Fruit fly (Drosophila melanogaster) whole organism, embryonic: Measurements from ENCODE around the gene CG2794.

Experiments used
- Abd-B ChIP-seq: fragments of 200-800 bp; sonication (Bioruptor generic); optimal IDR thresholded peaks from 2 replicates; lab custom pipeline; 2018; ENCODE audit warnings: missing biosample characterization, mild to moderate bottlenecking, missing genetic modification characterization, moderate library complexity
- Atf6 ChIP-seq: fragments of 200-800 bp; sonication (Bioruptor generic); IDR thresholded peaks from 2 replicates; pipeline ENCODE4 v1.3.6; 2022; ENCODE audit warnings: missing biosample characterization, missing genetic modification characterization
- B-H2 ChIP-seq: fragments of 200-800 bp; sonication (Bioruptor generic); optimal IDR thresholded peaks from 2 replicates; lab custom pipeline; 2018; ENCODE audit warnings: missing biosample characterization, mild to moderate bottlenecking, missing genetic modification characterization
- CG13894 ChIP-seq: fragments of 200-800 bp; sonication (Bioruptor generic); optimal IDR thresholded peaks from 3 replicates; lab custom pipeline; 2018; ENCODE audit warnings: missing biosample characterization, mild to moderate bottlenecking, missing genetic modification characterization, moderate library complexity
- CG15601 ChIP-seq: fragments of 200-800 bp; sonication (Bioruptor generic); optimal IDR thresholded peaks from 3 replicates; lab custom pipeline; 2019; ENCODE audit warnings: missing biosample characterization, mild to moderate bottlenecking, missing genetic modification characterization, moderate library complexity
- CG17361 ChIP-seq: fragments of 200-800 bp; sonication (Bioruptor generic); IDR thresholded peaks from 3 replicates; pipeline ENCODE4 v1.3.6; 2022; ENCODE audit warnings: missing biosample characterization, missing genetic modification characterization
- CG17568 ChIP-seq: fragments of 200-800 bp; sonication (Bioruptor generic); optimal IDR thresholded peaks from 2 replicates; lab custom pipeline; 2018; ENCODE audit warnings: missing biosample characterization, mild to moderate bottlenecking, missing genetic modification characterization, moderate library complexity
- CG32767 ChIP-seq: fragments of 200-800 bp; sonication (Bioruptor generic); IDR thresholded peaks from 2 replicates; pipeline ENCODE4 v1.3.6; 2022; ENCODE audit warnings: missing biosample characterization, missing genetic modification characterization
- CG32772 ChIP-seq: fragments of 200-800 bp; sonication (Bioruptor generic); IDR thresholded peaks from 2 replicates; pipeline ENCODE4 v1.3.6; 2022; ENCODE audit warnings: missing biosample characterization, missing genetic modification characterization
- CG33213 ChIP-seq: fragments of 200-800 bp; sonication (Bioruptor generic); optimal IDR thresholded peaks from 3 replicates; lab custom pipeline; 2016; ENCODE audit warnings: missing biosample characterization, missing genetic modification characterization
- CG33557 ChIP-seq: fragments of 200-800 bp; sonication (Bioruptor generic); optimal IDR thresholded peaks from 2 replicates; lab custom pipeline; 2019; ENCODE audit warnings: missing biosample characterization, mild to moderate bottlenecking, missing genetic modification characterization, moderate library complexity
- CG4730 ChIP-seq: fragments of 200-800 bp; sonication (Bioruptor generic); IDR thresholded peaks from 2 replicates; pipeline ENCODE4 v1.3.6; 2022; ENCODE audit warnings: missing biosample characterization, missing genetic modification characterization
- CG6689 ChIP-seq: fragments of 200-800 bp; sonication (Bioruptor generic); IDR thresholded peaks from 2 replicates; pipeline ENCODE4 v1.3.6; 2022; ENCODE audit warnings: missing biosample characterization, missing genetic modification characterization
- CG6765 ChIP-seq: fragments of 200-800 bp; sonication (Bioruptor generic); optimal IDR thresholded peaks from 3 replicates; lab custom pipeline; 2017; ENCODE audit warnings: missing biosample characterization, mild to moderate bottlenecking, missing genetic modification characterization
- CG6854 ChIP-seq: fragments of 200-800 bp; sonication (Bioruptor generic); optimal IDR thresholded peaks from 3 replicates; lab custom pipeline; 2017; ENCODE audit warnings: missing biosample characterization, mild to moderate bottlenecking, missing genetic modification characterization
- D19A ChIP-seq: fragments of 200-800 bp; optimal IDR thresholded peaks from 3 replicates; lab custom pipeline; 2019; ENCODE audit warnings: missing biosample characterization, mild to moderate bottlenecking, missing genetic modification characterization, moderate library complexity
- Dbx ChIP-seq: fragments of 200-800 bp; sonication (Bioruptor generic); IDR thresholded peaks from 3 replicates; pipeline ENCODE4 v1.3.6; 2022; ENCODE audit warnings: missing biosample characterization, missing genetic modification characterization
- Doc3 ChIP-seq: fragments of 200-800 bp; sonication (Bioruptor generic); IDR thresholded peaks from 3 replicates; pipeline ENCODE4 v1.3.6; 2022; ENCODE audit warnings: missing biosample characterization, missing genetic modification characterization; ENCODE audit not compliant: partially characterized antibody
- Gug ChIP-seq: fragments of 200-800 bp; sonication (Bioruptor generic); IDR thresholded peaks from 4 replicates; pipeline ENCODE4 v1.3.6; 2022; ENCODE audit warnings: missing biosample characterization, missing genetic modification characterization
- H15 ChIP-seq: fragments of 200-800 bp; sonication (Bioruptor generic); IDR thresholded peaks from 3 replicates; pipeline ENCODE4 v1.3.6; 2022; ENCODE audit warnings: missing biosample characterization, missing genetic modification characterization
- HLH3B ChIP-seq: fragments of 200-800 bp; sonication (Bioruptor generic); IDR thresholded peaks from 2 replicates; pipeline ENCODE4 v1.3.6; 2022; ENCODE audit warnings: missing biosample characterization, missing genetic modification characterization
- Mad ChIP-seq: fragments of 200-800 bp; sonication (Bioruptor generic); optimal IDR thresholded peaks from 2 replicates; lab custom pipeline; 2016; ENCODE audit warnings: missing biosample characterization, missing genetic modification characterization
- Max ChIP-seq: fragments of 200-800 bp; sonication (Bioruptor generic); optimal IDR thresholded peaks from 2 replicates; lab custom pipeline; 2016; ENCODE audit warnings: missing biosample characterization, mild to moderate bottlenecking, missing genetic modification characterization
- Meics ChIP-seq: fragments of 200-800 bp; sonication (Bioruptor generic); optimal IDR thresholded peaks from 2 replicates; lab custom pipeline; 2017; ENCODE audit warnings: missing biosample characterization, mild to moderate bottlenecking, missing genetic modification characterization
- Mrtf ChIP-seq: fragments of 200-800 bp; sonication (Bioruptor generic); IDR thresholded peaks from 3 replicates; pipeline ENCODE4 v1.3.6; 2022; ENCODE audit warnings: missing biosample characterization, missing genetic modification characterization
- NfI ChIP-seq: fragments of 200-800 bp; sonication (Bioruptor generic); optimal IDR thresholded peaks from 3 replicates; lab custom pipeline; 2018; ENCODE audit warnings: missing biosample characterization, mild to moderate bottlenecking, missing genetic modification characterization, moderate library complexity
- Oli ChIP-seq: fragments of 200-800 bp; sonication (Bioruptor generic); optimal IDR thresholded peaks from 2 replicates; lab custom pipeline; 2018; ENCODE audit warnings: missing biosample characterization, mild to moderate bottlenecking, missing genetic modification characterization, moderate library complexity
- Optix ChIP-seq: fragments of 200-800 bp; sonication (Bioruptor generic); IDR thresholded peaks from 3 replicates; pipeline ENCODE4 v1.3.6; 2022; ENCODE audit warnings: missing biosample characterization, missing genetic modification characterization
- Pdp1 ChIP-seq, 2 experiments: fragments of 200-800 bp; sonication (Bioruptor generic); optimal IDR thresholded peaks; 3 replicates each; lab custom pipeline; 2016; ENCODE audit warnings: missing biosample characterization in 2 of 2, missing genetic modification characterization in 2 of 2, mild to moderate bottlenecking in 1 of 2, moderate library complexity in 1 of 2
- Ravus ChIP-seq: fragments of 200-800 bp; sonication (Bioruptor generic); IDR thresholded peaks from 2 replicates; pipeline ENCODE4 v1.3.6; 2022; ENCODE audit warnings: missing biosample characterization, missing genetic modification characterization
- Sry-β ChIP-seq: fragments of 200-800 bp; sonication (Bioruptor generic); optimal IDR thresholded peaks from 2 replicates; lab custom pipeline; 2018; ENCODE audit warnings: missing biosample characterization, mild to moderate bottlenecking, missing genetic modification characterization, moderate library complexity
- Xbp1 ChIP-seq: fragments of 200-800 bp; sonication (Bioruptor generic); optimal IDR thresholded peaks from 3 replicates; lab custom pipeline; 2016; ENCODE audit warnings: missing biosample characterization, mild to moderate bottlenecking, missing genetic modification characterization
- Xrp1 ChIP-seq: fragments of 200-800 bp; sonication (Bioruptor generic); IDR thresholded peaks from 2 replicates; pipeline ENCODE4 v1.3.6; 2022; ENCODE audit warnings: missing biosample characterization, missing genetic modification characterization
- YL-1 ChIP-seq: fragments of 200-800 bp; sonication (Bioruptor generic); optimal IDR thresholded peaks from 3 replicates; lab custom pipeline; 2017; ENCODE audit warnings: missing biosample characterization, mild to moderate bottlenecking, missing genetic modification characterization
- ab ChIP-seq: fragments of 200-800 bp; sonication (Bioruptor generic); optimal IDR thresholded peaks from 2 replicates; lab custom pipeline; 2016; ENCODE audit warnings: missing biosample characterization, missing genetic modification characterization
- amos ChIP-seq: fragments of 200-800 bp; sonication (Bioruptor generic); IDR thresholded peaks from 2 replicates; pipeline ENCODE4 v1.3.6; 2022; ENCODE audit warnings: missing biosample characterization, missing genetic modification characterization; ENCODE audit not compliant: partially characterized antibody
- cg ChIP-seq: fragments of 200-800 bp; sonication (Bioruptor generic); optimal IDR thresholded peaks from 3 replicates; lab custom pipeline; 2019; ENCODE audit warnings: missing biosample characterization, mild to moderate bottlenecking, missing genetic modification characterization, moderate library complexity
- ham ChIP-seq: fragments of 200-800 bp; sonication (Bioruptor generic); IDR thresholded peaks from 2 replicates; pipeline ENCODE4 v1.3.6; 2022; ENCODE audit warnings: missing biosample characterization, missing genetic modification characterization
- her ChIP-seq: fragments of 200-800 bp; sonication (Bioruptor generic); optimal IDR thresholded peaks from 2 replicates; lab custom pipeline; 2016; ENCODE audit warnings: missing biosample characterization, missing genetic modification characterization
- ind ChIP-seq: fragments of 200-800 bp; sonication (Bioruptor generic); optimal IDR thresholded peaks from 3 replicates; lab custom pipeline; 2016; ENCODE audit warnings: missing biosample characterization, missing genetic modification characterization
- insv ChIP-seq, 2 experiments: fragments of 200-800 bp; sonication (Bioruptor generic); optimal IDR thresholded peaks; 3 replicates each; lab custom pipeline; 2016 to 2018; ENCODE audit warnings: missing biosample characterization in 2 of 2, missing genetic modification characterization in 2 of 2
- jing ChIP-seq: fragments of 200-800 bp; sonication (Bioruptor generic); optimal IDR thresholded peaks from 2 replicates; lab custom pipeline; 2018; ENCODE audit warnings: missing biosample characterization, mild to moderate bottlenecking, missing genetic modification characterization
- pan ChIP-seq, 4 experiments: fragments of >200 bp in 3 of 4; fragments of 200-800 bp in 1 of 4; sonication (Bioruptor generic) in 1 of 4; optimal IDR thresholded peaks in 3 of 4; IDR thresholded peaks in 1 of 4; 2 replicates each; pipeline versions ENCODE4 v1.3.6 to Lab custom; 2017 to 2022; ENCODE audit warnings: missing biosample characterization in 2 of 4, missing genetic modification characterization in 2 of 4, mixed read lengths in 1 of 4
- pho ChIP-seq: fragments of 200-800 bp; sonication (Bioruptor generic); optimal IDR thresholded peaks from 2 replicates; lab custom pipeline; 2016; ENCODE audit warnings: missing biosample characterization, missing genetic modification characterization
- slbo ChIP-seq: fragments of 200-800 bp; sonication (Bioruptor generic); IDR thresholded peaks from 2 replicates; pipeline ENCODE4 v1.3.6; 2022; ENCODE audit warnings: missing biosample characterization, missing genetic modification characterization
- tio ChIP-seq: fragments of 200-800 bp; sonication (Bioruptor generic); optimal IDR thresholded peaks from 2 replicates; lab custom pipeline; 2017; ENCODE audit warnings: missing biosample characterization, missing genetic modification characterization, inconsistent platforms
- toy ChIP-seq: fragments of 200-800 bp; sonication (Bioruptor generic); IDR thresholded peaks from 2 replicates; pipeline ENCODE4 v1.3.6; 2022; ENCODE audit warnings: missing biosample characterization, missing genetic modification characterization
- z ChIP-seq: fragments of 200-800 bp; sonication (Bioruptor generic); IDR thresholded peaks from 3 replicates; pipeline ENCODE4 v1.3.6; 2022; ENCODE audit warnings: missing biosample characterization, missing genetic modification characterization

CG2794 gene

dm6 chr2L:516032-516993, 47.6 kb upstream of the CG2794 start (continued):
- TF ChIP-seq NfI (GFP tag; lab: Kevin White, UChicago) (peak; percentile 55), Sry-β (no peak), CG17361 (GFP tag; lab: Robert Waterston, UW) (peak; percentile 80), HLH3B (peak; percentile 63), ham (GFP tag; lab: Robert Waterston, UW) (0 out of 2 replicates have a peak, but pooled peaks have one; percentile 16), CG6765 (GFP tag; lab: Kevin White, UChicago) (peak; percentile 27), CG13894 (tag; lab: Kevin White, UChicago) (peak; percentile 41), tio (peak; percentile 60), YL-1 (GFP tag; lab: Kevin White, UChicago) (no peak), her (GFP tag; lab: Kevin White, UChicago) (peak; percentile 7), insv (GFP tag; optimal IDR thresholded peaks at IDR 0.05; lab: Kevin White, UChicago) (no peak), Optix (GFP tag; lab: Robert Waterston, UW) (peak; percentile 59; the same call in 1 of the 3 replicates), CG32767 (GFP tag; lab: Robert Waterston, UW) (peak; percentile 40; the same call in 1 of the 2 replicates), CG6854 (GFP tag; lab: Kevin White, UChicago) (peak; percentile 61), cg (GFP tag; lab: Kevin White, UChicago) (peak; percentile 9), jing (GFP tag; lab: Kevin White, UChicago) (peak; percentile 65), Pdp1 (GFP tag; optimal IDR thresholded peaks at IDR 0.05; lab: Kevin White, UChicago) (peak; percentile 68 to 77), Xbp1 (peak; percentile 82), CG15601 (tag; lab: Kevin White, UChicago) (peak; percentile 70), pho (GFP tag; lab: Kevin White, UChicago) (peak; percentile 31), H15 (GFP tag; lab: Robert Waterston, UW) (peak; percentile 82), Mrtf (0 out of 3 replicates have a peak, but pooled peaks have one; percentile 69), Xrp1 (GFP tag; lab: Robert Waterston, UW) (peak; percentile 92), ind (GFP tag; lab: Kevin White, UChicago) (peak; percentile 77), Mad (GFP tag; lab: Kevin White, UChicago) (peak; percentile 47), slbo (GFP tag; lab: Robert Waterston, UW) (peak; percentile 73), CG33213 (GFP tag; lab: Kevin White, UChicago) (no peak), pan (optimal IDR thresholded peaks at IDR 0.05; lab: Kevin White, UChicago) (no peak), pan (GFP tag; optimal IDR thresholded peaks at IDR 0.05 in 1 of 2, IDR thresholded peaks at IDR 0.05 in 1 of 2) (peak in 1 of 2 experiments; percentile 78), z (no peak), CG4730 (GFP tag; lab: Robert Waterston, UW) (peak; percentile 78), Max (GFP tag; lab: Kevin White, UChicago) (peak; percentile 53), Atf6 (GFP tag; lab: Robert Waterston, UW) (peak; percentile 56; the same call in 1 of the 2 replicates), CG32772 (GFP tag; lab: Robert Waterston, UW) (peak; percentile 83), Ravus (GFP tag; lab: Robert Waterston, UW) (peak; percentile 32), Doc3 (GFP tag; lab: Robert Waterston, UW) (no peak), CG33557 (GFP tag; lab: Kevin White, UChicago) (peak; percentile 28), B-H2 (GFP tag; lab: Kevin White, UChicago) (no peak), Oli (tag; lab: Kevin White, UChicago) (peak; percentile 80), toy (no peak), Abd-B (peak; percentile 51), CG17568 (peak; percentile 39), amos (GFP tag; lab: Robert Waterston, UW) (no peak), Meics (GFP tag; lab: Kevin White, UChicago) (peak; percentile 75), Dbx (GFP tag; lab: Robert Waterston, UW) (peak; percentile 68), Gug (GFP tag; lab: Robert Waterston, UW) (peak; percentile 75), ab (GFP tag; lab: Kevin White, UChicago) (peak; percentile 9), CG6689 (GFP tag; lab: Robert Waterston, UW) (peak; percentile 83), D19A (tag; lab: Kevin White, UChicago) (peak; percentile 61)
